Worm (Caenorhabditis elegans) whole organism, L4/young adult: ENCODE data around the gene arg-1.
"Not testable (repeated sequence)": the region's sequence is repeated elsewhere in the genome, so short reads cannot be mapped to it uniquely, and the experiment has no call there.

Experiments
- W03F9.2 ChIP-seq: fragments of 150-350 bp; optimal IDR thresholded peaks from 2 replicates; lab custom pipeline; 2014; ENCODE audit warnings: missing biosample characterization, missing genetic modification characterization
- dao-5 ChIP-seq: sonication (generic microtip); optimal IDR thresholded peaks from 2 replicates; lab custom pipeline; 2016; ENCODE audit warnings: missing genotype, missing genetic modification characterization, moderate library complexity, missing compliant biosample characterization
- him-1 ChIP-seq: sonication (generic microtip); optimal IDR thresholded peaks from 2 replicates; lab custom pipeline; 2016; ENCODE audit warnings: missing genotype, missing genetic modification reagents, missing genetic modification characterization, missing compliant biosample characterization

DNA sequence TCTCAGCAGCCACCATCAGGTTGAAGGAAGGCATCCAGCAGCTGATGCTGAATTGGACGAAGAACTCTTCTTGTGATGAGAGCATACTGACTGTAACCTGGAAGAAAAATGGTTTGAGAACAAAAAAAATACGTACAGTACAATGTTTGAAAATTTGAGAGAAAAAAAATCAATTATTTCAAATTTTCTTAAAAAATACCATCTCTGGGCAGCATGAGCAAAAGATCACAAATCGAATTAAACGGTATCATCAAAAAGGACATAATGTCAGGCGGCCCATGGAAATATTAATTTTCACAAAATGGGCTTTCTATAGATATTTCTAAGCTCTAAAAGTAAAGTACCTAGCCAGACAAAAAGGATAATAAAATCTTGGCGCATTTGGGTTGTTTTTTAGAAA, 40.6 kb upstream of the arg-1 start, which contains the start of gene Y75D11A.3:
- TF ChIP-seq him-1 (tag; lab: Kevin White, UChicago); dao-5 (tag; lab: Kevin White, UChicago); W03F9.2: not testable (repeated sequence)
